Fruit fly (Drosophila melanogaster): ENCODE measurements around the gene U2af38.

- TF ChIP-seq psq (optimal IDR thresholded peaks at IDR 0.05) (no peak), Dll (optimal IDR thresholded peaks at IDR 0.05) (no peak), pan (optimal IDR thresholded peaks at IDR 0.05) (no peak), usp (GFP tag; optimal IDR thresholded peaks at IDR 0.05) (no peak), CG8478 (optimal IDR thresholded peaks at IDR 0.05) (no peak)
Measured at dm6 chr2L:247432-247831, 47.0 kb downstream of the U2af38 start.
